Worm (Caenorhabditis elegans) whole organism, L4 larva: ENCODE data around the gene C16A11.4.

ENCODE experiments used
- D1046.2 ChIP-seq: fragments of 200-800 bp; sonication (Bioruptor generic); IDR thresholded peaks from 2 replicates; pipeline ENCODE4 v1.3.6; 2022; ENCODE audit warnings: missing genetic modification characterization, missing compliant biosample characterization
- T20F7.1 ChIP-seq: fragments of 200-800 bp; sonication (Bioruptor generic); optimal IDR thresholded peaks from 2 replicates; lab custom pipeline; 2018; ENCODE audit warnings: mild to moderate bottlenecking, missing genetic modification characterization, missing compliant biosample characterization
- aha-1 ChIP-seq: fragments of 150-350 bp; peaks from one replicate; lab custom pipeline; 2014; ENCODE audit warnings: missing biosample characterization, missing genetic modification characterization
- ama-1 ChIP-seq: fragments of 150-350 bp; optimal IDR thresholded peaks from 2 replicates; lab custom pipeline; 2014; ENCODE audit warnings: inconsistent platforms, mixed read lengths
- ces-1 ChIP-seq: fragments of 150-350 bp; sonication (generic microtip); optimal IDR thresholded peaks from 4 replicates; lab custom pipeline; 2014; ENCODE audit warnings: missing biosample characterization, missing genetic modification reagents, missing genetic modification characterization
- fkh-10 ChIP-seq: fragments of 150-350 bp; optimal IDR thresholded peaks from 2 replicates; lab custom pipeline; 2014; ENCODE audit warnings: missing biosample characterization, missing genetic modification reagents, missing genetic modification characterization
- jun-1 ChIP-seq: fragments of 150-350 bp; optimal IDR thresholded peaks from 2 replicates; lab custom pipeline; 2014; ENCODE audit warnings: missing biosample characterization, missing genetic modification reagents, missing genetic modification characterization
- lim-7 ChIP-seq: fragments of 200-800 bp; sonication (Bioruptor generic); IDR thresholded peaks from 2 replicates; pipeline ENCODE4 v1.3.6; 2022; ENCODE audit warnings: missing genetic modification characterization, missing compliant biosample characterization
- madf-5 ChIP-seq, 2 experiments: fragments of 200-800 bp; sonication (Bioruptor generic); IDR thresholded peaks; 2 replicates each; pipeline ENCODE4 v1.3.6; 2022; ENCODE audit warnings: missing compliant biosample characterization in 2 of 2, missing genetic modification characterization in 2 of 2
- pqm-1 ChIP-seq: sonication (generic microtip); optimal IDR thresholded peaks from 2 replicates; lab custom pipeline; 2017; ENCODE audit warnings: missing biosample characterization, missing genetic modification characterization
- unc-130 ChIP-seq: sonication (generic microtip); optimal IDR thresholded peaks from 2 replicates; lab custom pipeline; 2016; ENCODE audit warnings: missing genetic modification reagents, missing genetic modification characterization, missing compliant biosample characterization
- unc-62 ChIP-seq, 3 experiments: fragments of 150-350 bp in 1 of 3; sonication (generic microtip); optimal IDR thresholded peaks in 2 of 3; peaks in 1 of 3; 1 replicate in 1 of 3; 2 replicates in 2 of 3; lab custom pipeline; 2014 to 2017; ENCODE audit warnings: missing biosample characterization in 3 of 3, missing genetic modification characterization in 3 of 3, missing genetic modification reagents in 3 of 3, missing genotype in 1 of 3
- vab-7 ChIP-seq: fragments of 200-800 bp; sonication (Bioruptor generic); IDR thresholded peaks from 2 replicates; pipeline ENCODE4 v1.3.6; 2022; ENCODE audit warnings: missing genetic modification reagents, missing genetic modification characterization, missing compliant biosample characterization

The C16A11.4 gene

DNA sequence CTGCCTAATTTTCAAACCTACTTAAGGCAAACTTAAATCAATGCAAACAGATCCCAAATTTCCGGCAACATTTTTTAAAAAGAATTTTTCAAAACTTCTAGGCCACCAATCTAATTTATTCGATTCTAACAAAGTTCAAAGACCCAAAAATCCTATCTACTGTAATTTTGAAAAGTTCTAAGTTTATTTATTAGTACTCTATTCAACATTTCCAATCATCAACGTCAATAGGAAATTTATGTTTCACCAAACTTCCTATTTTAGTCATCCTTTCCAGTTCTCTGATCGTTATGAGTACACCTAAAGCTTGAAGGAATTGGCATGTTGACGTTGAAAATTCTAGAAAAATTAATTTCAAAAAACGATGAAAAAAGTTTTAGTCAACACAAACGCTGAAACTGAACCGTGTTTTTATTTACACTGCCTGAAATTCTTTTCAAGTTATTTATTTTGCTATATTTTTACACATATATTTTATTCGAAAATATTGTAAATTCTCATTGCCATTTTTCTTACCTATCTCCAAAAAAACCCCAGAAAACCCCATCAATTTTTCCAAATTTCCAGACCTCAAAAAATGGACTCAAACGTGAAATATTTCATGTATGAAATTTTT lies 48.9 kb downstream of the C16A11.4 start, which contains the start of gene npr-42:
npr-42 (plus strand) TSS at position 566 of the 616 bp plus-strand sequence.
- TF ChIP-seq aha-1 (tag; lab: Kevin White, UChicago) (peak; percentile 86), T20F7.1 (GFP tag; lab: Kevin White, UChicago) (no peak), ama-1 (lab: Kevin White, UChicago) (no peak), unc-130 (GFP tag; lab: Kevin White, UChicago) (no peak), unc-62 (GFP tag; optimal IDR thresholded peaks at IDR 0.05 in 1 of 2; lab: Kevin White, UChicago) (peak in 1 of 2 experiments; percentile 91), unc-62 (tag; optimal IDR thresholded peaks at IDR 0.05; lab: Kevin White, UChicago) (no peak), jun-1 (tag; lab: Kevin White, UChicago) (no peak)

DNA sequence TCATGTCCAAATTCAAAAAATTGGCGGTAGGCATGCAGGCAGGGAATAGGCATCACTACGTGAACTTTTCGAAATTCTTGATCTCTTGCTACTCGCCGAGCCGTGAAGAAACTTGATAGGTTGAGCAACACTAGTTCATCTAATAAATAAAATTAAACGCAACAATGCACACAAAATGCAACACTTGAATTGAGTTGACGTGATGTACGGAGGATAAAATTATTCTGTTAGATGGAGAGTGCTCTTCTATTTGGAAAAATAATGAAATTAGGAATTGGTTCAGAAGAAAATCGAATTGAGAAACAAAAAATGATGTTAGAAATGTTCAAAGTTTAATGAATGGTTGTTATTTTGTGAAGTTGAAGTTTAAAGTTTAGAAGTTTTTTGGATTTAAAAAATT lies 50.1 kb downstream of the C16A11.4 start:
- no peak for TF ChIP-seq vab-7 (GFP tag; lab: Robert Waterston, UW)
- TF ChIP-seq madf-5 (GFP tag; IDR thresholded peaks at IDR 0.05; lab: Robert Waterston, UW): no peak
- peak; percentile 70 for TF ChIP-seq ces-1 (GFP tag; lab: Kevin White, UChicago)

ce11 chrII:4277639-4278038 lies 50.8 kb downstream of the C16A11.4 start:
- no peak for TF ChIP-seq fkh-10 (GFP tag; lab: Kevin White, UChicago)
- 0 out of 2 replicates have a peak, but pooled peaks have one; percentile 29 for TF ChIP-seq lim-7 (GFP tag; lab: Robert Waterston, UW)
- no peak for TF ChIP-seq pqm-1 (tag; lab: Kevin White, UChicago)
- 0 out of 2 replicates have a peak, but pooled peaks have one; percentile 37 for TF ChIP-seq D1046.2 (GFP tag; lab: Robert Waterston, UW)
- TF ChIP-seq, all 104 proteins: peak for 2
